Fruit fly (Drosophila melanogaster) S2 (cell line): ENCODE measurements around the gene MED18.

ENCODE experiments used
- CG8478 ChIP-seq: fragments of >200 bp; optimal IDR thresholded peaks from 2 replicates; lab custom pipeline; 2018
- CTCF ChIP-seq, 2 experiments: fragments of >200 bp; optimal IDR thresholded peaks; 2 replicates each; lab custom pipeline; 2018

DNA sequence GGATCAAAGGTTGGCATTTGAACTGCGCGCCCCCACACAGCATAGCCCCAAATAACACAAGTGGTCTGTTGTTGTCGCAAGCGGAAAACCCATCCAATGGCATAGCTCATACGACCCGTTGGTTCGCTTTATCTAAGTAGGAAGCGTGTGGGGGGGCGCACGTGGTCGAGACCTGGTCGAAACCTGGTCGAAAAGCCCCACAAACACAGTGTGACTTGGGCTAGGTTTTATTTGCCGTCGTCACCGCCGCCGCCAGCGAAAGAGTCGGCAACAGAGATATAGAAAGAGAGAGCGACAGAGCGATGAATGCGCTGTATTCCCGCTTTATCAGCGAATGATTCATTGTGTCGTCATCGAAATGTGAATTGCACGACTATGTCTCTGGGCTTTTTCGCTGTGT is 22.8 kb upstream of the MED18 start:
- TF ChIP-seq CG8478 (lab: Kevin White, UChicago) = no peak
- TF ChIP-seq CTCF (optimal IDR thresholded peaks at IDR 0.05; lab: Kevin White, UChicago) = no peak
